Worm (Caenorhabditis elegans) whole organism, late embryonic: ENCODE measurements around the gene srh-199.

Source experiments
- C08G9.2 ChIP-seq: sonication (generic microtip); optimal IDR thresholded peaks from 2 replicates; lab custom pipeline; 2016; ENCODE audit warnings: mild to moderate bottlenecking, missing genetic modification characterization, moderate library complexity, missing compliant biosample characterization
- C38D4.7 ChIP-seq: fragments of 200-800 bp; sonication (Bioruptor generic); optimal IDR thresholded peaks from 2 replicates; lab custom pipeline; 2018; ENCODE audit warnings: mild to moderate bottlenecking, missing genetic modification characterization, moderate library complexity, missing compliant biosample characterization
- F13H6.1 ChIP-seq: sonication (generic microtip); optimal IDR thresholded peaks from 2 replicates; lab custom pipeline; 2016; ENCODE audit warnings: missing genetic modification characterization, missing compliant biosample characterization
- Y22D7AL.16 ChIP-seq: sonication (generic microtip); optimal IDR thresholded peaks from 2 replicates; lab custom pipeline; 2016; ENCODE audit warnings: missing genetic modification characterization, missing compliant biosample characterization
- ama-1 ChIP-seq: fragments of 150-350 bp; optimal IDR thresholded peaks from 2 replicates; lab custom pipeline; 2014
- ceh-18 ChIP-seq: sonication (generic microtip); optimal IDR thresholded peaks from 2 replicates; lab custom pipeline; 2016; ENCODE audit warnings: missing genetic modification characterization, missing compliant biosample characterization
- ceh-19 ChIP-seq: fragments of 200-800 bp; sonication (Bioruptor generic); optimal IDR thresholded peaks from 2 replicates; lab custom pipeline; 2018; ENCODE audit warnings: mild to moderate bottlenecking, missing genetic modification characterization, missing compliant biosample characterization
- ceh-22 ChIP-seq: sonication (generic microtip); optimal IDR thresholded peaks from 2 replicates; lab custom pipeline; 2017; ENCODE audit warnings: missing biosample characterization, missing genetic modification characterization
- ceh-24 ChIP-seq: sonication (generic microtip); optimal IDR thresholded peaks from 2 replicates; lab custom pipeline; 2016; ENCODE audit warnings: mild to moderate bottlenecking, missing genetic modification characterization, missing compliant biosample characterization
- ceh-31 ChIP-seq: sonication (generic microtip); optimal IDR thresholded peaks from 2 replicates; lab custom pipeline; 2016; ENCODE audit warnings: missing genetic modification characterization, missing compliant biosample characterization
- ceh-34 ChIP-seq: sonication (generic microtip); optimal IDR thresholded peaks from 2 replicates; lab custom pipeline; 2016; ENCODE audit warnings: mild to moderate bottlenecking, missing genetic modification characterization, missing compliant biosample characterization
- ceh-45 ChIP-seq: fragments of 200-800 bp; sonication (Bioruptor generic); IDR thresholded peaks from 2 replicates; pipeline ENCODE4 v1.3.6; 2022; ENCODE audit warnings: missing genetic modification reagents, missing genetic modification characterization, missing compliant biosample characterization
- ceh-48 ChIP-seq: sonication (generic microtip); optimal IDR thresholded peaks from 2 replicates; lab custom pipeline; 2016; ENCODE audit warnings: missing genetic modification characterization, inconsistent platforms, missing compliant biosample characterization
- ceh-6 ChIP-seq: fragments of 200-800 bp; sonication (Bioruptor generic); optimal IDR thresholded peaks from 2 replicates; lab custom pipeline; 2018; ENCODE audit warnings: mild to moderate bottlenecking, missing genetic modification characterization, missing compliant biosample characterization
- ceh-9 ChIP-seq: sonication (generic microtip); optimal IDR thresholded peaks from 2 replicates; lab custom pipeline; 2016; ENCODE audit warnings: mild to moderate bottlenecking, missing genetic modification characterization, inconsistent platforms, missing compliant biosample characterization
- che-1 ChIP-seq: sonication (generic microtip); optimal IDR thresholded peaks from 2 replicates; lab custom pipeline; 2016; ENCODE audit warnings: mild to moderate bottlenecking, missing genetic modification characterization, missing compliant biosample characterization
- elt-2 ChIP-seq: sonication (generic microtip); optimal IDR thresholded peaks from 2 replicates; lab custom pipeline; 2016; ENCODE audit warnings: missing genetic modification reagents, missing genetic modification characterization, missing compliant biosample characterization
- hlh-13 ChIP-seq: fragments of 200-800 bp; sonication (Bioruptor generic); optimal IDR thresholded peaks from 2 replicates; lab custom pipeline; 2018; ENCODE audit warnings: mild to moderate bottlenecking, missing genetic modification characterization, missing compliant biosample characterization
- hlh-15 ChIP-seq: sonication (generic microtip); optimal IDR thresholded peaks from 2 replicates; lab custom pipeline; 2016; ENCODE audit warnings: missing genetic modification characterization, missing compliant biosample characterization
- hlh-6 ChIP-seq: sonication (generic microtip); optimal IDR thresholded peaks from 2 replicates; lab custom pipeline; 2016; ENCODE audit warnings: missing genotype, missing genetic modification characterization, missing compliant biosample characterization
- lin-11 ChIP-seq: fragments of 200-800 bp; sonication (Bioruptor generic); optimal IDR thresholded peaks from 2 replicates; lab custom pipeline; 2018; ENCODE audit warnings: mild to moderate bottlenecking, missing genetic modification characterization, missing compliant biosample characterization
- madf-2 ChIP-seq: sonication (generic microtip); optimal IDR thresholded peaks from 2 replicates; lab custom pipeline; 2017; ENCODE audit warnings: missing genetic modification characterization, missing compliant biosample characterization
- mec-3 ChIP-seq: sonication (generic microtip); optimal IDR thresholded peaks from 2 replicates; lab custom pipeline; 2016; ENCODE audit warnings: borderline replicate concordance, missing genetic modification characterization, missing compliant biosample characterization
- nhr-232 ChIP-seq: sonication (generic microtip); optimal IDR thresholded peaks from 2 replicates; lab custom pipeline; 2016; ENCODE audit warnings: missing genetic modification characterization, missing compliant biosample characterization
- npax-4 ChIP-seq: sonication (generic microtip); optimal IDR thresholded peaks from 2 replicates; lab custom pipeline; 2016; ENCODE audit warnings: missing genetic modification characterization, missing compliant biosample characterization
- pax-1 ChIP-seq: fragments of 150-350 bp; optimal IDR thresholded peaks from 2 replicates; lab custom pipeline; 2014; ENCODE audit warnings: missing biosample characterization, missing genetic modification characterization
- pqm-1 ChIP-seq: sonication (generic microtip); optimal IDR thresholded peaks from 2 replicates; lab custom pipeline; 2016; ENCODE audit warnings: missing genetic modification characterization, missing compliant biosample characterization
- pros-1 ChIP-seq: fragments of 150-350 bp; optimal IDR thresholded peaks from 2 replicates; lab custom pipeline; 2014; ENCODE audit warnings: missing biosample characterization, missing genetic modification reagents, missing genetic modification characterization
- sdc-2 ChIP-seq: sonication (generic microtip); optimal IDR thresholded peaks from 2 replicates; lab custom pipeline; 2016; ENCODE audit warnings: missing genotype, missing genetic modification characterization, missing compliant biosample characterization
- sox-2 ChIP-seq: fragments of 200-800 bp; sonication (Bioruptor generic); IDR thresholded peaks from 2 replicates; pipeline ENCODE4 v1.3.6; 2022; ENCODE audit warnings: missing genetic modification reagents, missing genetic modification characterization, missing compliant biosample characterization
- sox-4 ChIP-seq: sonication (generic microtip); optimal IDR thresholded peaks from 2 replicates; lab custom pipeline; 2017; ENCODE audit warnings: mild to moderate bottlenecking, missing genetic modification characterization, inconsistent platforms, missing compliant biosample characterization
- tbx-2 ChIP-seq: sonication (generic microtip); optimal IDR thresholded peaks from 2 replicates; lab custom pipeline; 2016; ENCODE audit warnings: missing genetic modification characterization, missing compliant biosample characterization
- tbx-7 ChIP-seq: sonication (generic microtip); optimal IDR thresholded peaks from 2 replicates; lab custom pipeline; 2016; ENCODE audit warnings: missing genotype, missing genetic modification characterization, missing compliant biosample characterization
- unc-55 ChIP-seq: sonication (generic microtip); optimal IDR thresholded peaks from 2 replicates; lab custom pipeline; 2017; ENCODE audit warnings: missing biosample characterization, missing genetic modification reagents, missing genetic modification characterization
- unc-86 ChIP-seq: sonication (generic microtip); optimal IDR thresholded peaks from 2 replicates; lab custom pipeline; 2016; ENCODE audit warnings: missing genetic modification characterization, missing compliant biosample characterization
- zip-5 ChIP-seq: sonication (generic microtip); optimal IDR thresholded peaks from 2 replicates; lab custom pipeline; 2016; ENCODE audit warnings: missing genetic modification characterization, missing compliant biosample characterization

The srh-199 gene

ce11 chrV:1760682-1761081, 9.3 kb upstream of the srh-199 start, which contains the start of gene clec-205:
clec-205 (plus strand) TSS chrV:1760893.
- TF ChIP-seq elt-2 (peak; percentile 10), ceh-31 (tag; lab: Kevin White, UChicago) (no peak), C08G9.2 (tag; lab: Kevin White, UChicago) (no peak)

ce11 chrV:1756856-1757255, 5.5 kb upstream of the srh-199 start, which contains the start of gene clec-204:
clec-204 (plus strand) TSS chrV:1757156.
- TF ChIP-seq ceh-45 (GFP tag; lab: Robert Waterston, UW), result no peak
- TF ChIP-seq pqm-1, result no peak
- no peak for TF ChIP-seq sox-2 (GFP tag; lab: Robert Waterston, UW)
- no peak for TF ChIP-seq madf-2 (tag; lab: Kevin White, UChicago)
- TF ChIP-seq pax-1 (tag; lab: Kevin White, UChicago), result no peak
- no peak for TF ChIP-seq ama-1 (lab: Kevin White, UChicago)
- no peak for TF ChIP-seq che-1 (tag; lab: Kevin White, UChicago)
- no peak for TF ChIP-seq Y22D7AL.16

- TF ChIP-seq sox-2 (GFP tag; lab: Robert Waterston, UW) (no peak), F13H6.1 (tag; lab: Kevin White, UChicago) (no peak), che-1 (tag; lab: Kevin White, UChicago) (no peak), sox-4 (no peak), ceh-19 (GFP tag; lab: Kevin White, UChicago) (no peak), zip-5 (tag; lab: Kevin White, UChicago) (no peak), ceh-24 (no peak), mec-3 (tag; lab: Kevin White, UChicago) (no peak), unc-86 (tag; lab: Kevin White, UChicago) (no peak), madf-2 (tag; lab: Kevin White, UChicago) (no peak), Y22D7AL.16 (no peak), ceh-34 (tag; lab: Kevin White, UChicago) (no peak), ceh-31 (tag; lab: Kevin White, UChicago) (no peak), hlh-6 (tag; lab: Kevin White, UChicago) (no peak), sdc-2 (tag; lab: Kevin White, UChicago) (no peak)
These were observed 4.8 kb upstream of the srh-199 start for ce11 chrV:1756099-1756498.

ce11 chrV:1755589-1755988, 4.2 kb upstream of the srh-199 start, which contains the start of gene ZK697.14:
ZK697.14 (minus strand) TSS chrV:1755689.
- no peak for TF ChIP-seq nhr-232 (tag; lab: Kevin White, UChicago)
- no peak for TF ChIP-seq ceh-24

ce11 chrV:1752496-1752895, 1.1 kb upstream of the srh-199 start, which contains the start of gene ZK697.1:
ZK697.1 (plus strand) TSS chrV:1752796.
- TF ChIP-seq npax-4 (tag; lab: Kevin White, UChicago), result no peak
- TF ChIP-seq C08G9.2 (tag; lab: Kevin White, UChicago), result no peak
- TF ChIP-seq pros-1, result no peak
- TF ChIP-seq tbx-7 (tag; lab: Kevin White, UChicago), result no peak
- TF ChIP-seq F13H6.1 (tag; lab: Kevin White, UChicago), result no peak
- no peak for TF ChIP-seq tbx-2 (tag; lab: Kevin White, UChicago)
- no peak for TF ChIP-seq C38D4.7 (GFP tag; lab: Kevin White, UChicago)
- no peak for TF ChIP-seq ceh-22
- TF ChIP-seq ceh-24, result no peak

ce11 chrV:1749053-1749452, 2.3 kb downstream of the srh-199 start, which contains the start of gene ZK697.8:
ZK697.8 (minus strand) TSS chrV:1749153.
- no peak for TF ChIP-seq tbx-2 (tag; lab: Kevin White, UChicago)
- TF ChIP-seq hlh-13 (GFP tag; lab: Kevin White, UChicago), result no peak
- no peak for TF ChIP-seq ceh-24
- no peak for TF ChIP-seq Y22D7AL.16
- no peak for TF ChIP-seq ceh-6
- TF ChIP-seq ceh-18 (tag; lab: Kevin White, UChicago), result no peak
- TF ChIP-seq nhr-232 (tag; lab: Kevin White, UChicago), result no peak
- TF ChIP-seq F13H6.1 (tag; lab: Kevin White, UChicago), result no peak
- TF ChIP-seq hlh-15 (tag; lab: Kevin White, UChicago), result no peak
- no peak for TF ChIP-seq mec-3 (tag; lab: Kevin White, UChicago)
- no peak for TF ChIP-seq unc-55 (GFP tag; lab: Kevin White, UChicago)
- TF ChIP-seq lin-11 (tag; lab: Kevin White, UChicago), result no peak
- no peak for TF ChIP-seq ceh-45 (GFP tag; lab: Robert Waterston, UW)
- no peak for TF ChIP-seq ceh-9 (tag; lab: Kevin White, UChicago)
- no peak for TF ChIP-seq ceh-48 (tag; lab: Kevin White, UChicago)
